Worm (Caenorhabditis elegans) whole organism, young adult: Measurements from ENCODE around the gene clc-6.

Experiments
- F22D6.2 ChIP-seq: sonication (generic microtip); optimal IDR thresholded peaks from 2 replicates; lab custom pipeline; 2016; ENCODE audit warnings: mild to moderate bottlenecking, missing genetic modification characterization, missing compliant biosample characterization
- T26A5.8 ChIP-seq: sonication (generic microtip); optimal IDR thresholded peaks from 2 replicates; lab custom pipeline; 2016; ENCODE audit warnings: missing genetic modification characterization, missing compliant biosample characterization
- attf-6 ChIP-seq: fragments of 200-800 bp; sonication (Bioruptor generic); IDR thresholded peaks from 2 replicates; pipeline ENCODE4 v1.3.6; 2022; ENCODE audit warnings: missing genetic modification reagents, missing genetic modification characterization, missing compliant biosample characterization
- fkh-3 ChIP-seq: sonication (generic microtip); optimal IDR thresholded peaks from 2 replicates; lab custom pipeline; 2016; ENCODE audit warnings: mild to moderate bottlenecking, missing genetic modification characterization, missing compliant biosample characterization
- hlh-12 ChIP-seq: sonication (generic microtip); optimal IDR thresholded peaks from 2 replicates; lab custom pipeline; 2016; ENCODE audit warnings: missing genetic modification characterization, missing compliant biosample characterization
- sea-2 ChIP-seq: fragments of 200-800 bp; sonication (Bioruptor generic); IDR thresholded peaks from 2 replicates; pipeline ENCODE4 v1.3.6; 2022; ENCODE audit warnings: missing genetic modification characterization, missing compliant biosample characterization
- unc-130 ChIP-seq: sonication (generic microtip); optimal IDR thresholded peaks from 2 replicates; lab custom pipeline; 2016; ENCODE audit warnings: missing genetic modification reagents, missing genetic modification characterization, missing compliant biosample characterization
- ztf-26 ChIP-seq: sonication (generic microtip); optimal IDR thresholded peaks from 2 replicates; lab custom pipeline; 2017; ENCODE audit warnings: missing genetic modification characterization, missing compliant biosample characterization

- no peak for TF ChIP-seq fkh-3 (tag; lab: Kevin White, UChicago)
- no peak for TF ChIP-seq ztf-26 (tag; lab: Kevin White, UChicago)
- no peak for TF ChIP-seq unc-130 (GFP tag; lab: Kevin White, UChicago)
- TF ChIP-seq T26A5.8 (tag; lab: Kevin White, UChicago) = no peak
- TF ChIP-seq attf-6 (GFP tag; lab: Robert Waterston, UW) = no peak
- TF ChIP-seq F22D6.2 = no peak
- no peak for TF ChIP-seq sea-2 (GFP tag; lab: Robert Waterston, UW)
- TF ChIP-seq hlh-12 = no peak
These were observed 6.0 kb upstream of the clc-6 start, which contains the start of gene K10D6.4 for ce11 chrV:11201826-11202565.
